Fruit fly (Drosophila melanogaster): ENCODE measurements around the gene CG13690.

CG13690 gene

DNA sequence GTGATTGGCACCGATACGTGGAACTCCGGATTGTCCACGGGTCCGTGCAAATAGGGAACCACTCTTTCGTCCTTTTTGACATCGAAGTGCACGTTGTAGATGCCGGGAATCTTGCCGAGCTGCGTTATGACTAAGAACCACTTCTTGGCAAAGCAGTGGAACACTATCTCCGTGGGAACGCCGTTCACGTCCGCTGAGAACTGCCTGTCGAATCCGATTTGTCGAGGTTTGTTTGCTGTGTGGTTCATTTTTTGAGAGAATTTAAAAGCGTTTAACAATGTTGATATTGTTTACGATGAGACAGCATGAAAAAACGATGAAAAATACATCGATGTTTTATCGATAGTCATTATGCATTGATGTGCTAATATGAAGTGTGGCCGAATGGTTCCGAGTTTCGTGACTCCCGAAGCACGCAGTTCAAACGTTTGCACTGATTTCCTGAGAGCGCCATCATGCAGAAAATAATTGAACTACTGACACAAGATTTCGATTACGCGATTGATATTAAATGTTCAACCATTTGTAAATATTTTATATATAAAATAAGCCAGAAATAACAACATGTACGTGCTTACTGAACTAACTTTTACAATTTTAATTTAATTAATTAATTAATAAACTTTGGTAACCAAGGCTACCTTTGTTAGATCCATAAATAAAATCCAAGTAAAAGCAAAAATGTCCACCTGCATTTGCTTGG lies 1.8 kb upstream of the CG13690 start, which contains the start of the genes CG11885 and CG13692 (continued):
- TF ChIP-seq N (GFP tag; optimal IDR thresholded peaks at IDR 0.05) = no peak
- no peak for TF ChIP-seq ey (GFP tag; optimal IDR thresholded peaks at IDR 0.05)
- TF ChIP-seq Dif (GFP tag; optimal IDR thresholded peaks at IDR 0.05; ENCODE audit: partially characterized antibody) = no peak
- no peak for TF ChIP-seq psq (GFP tag; optimal IDR thresholded peaks at IDR 0.05)
- no peak for TF ChIP-seq dmrt93B (GFP tag; optimal IDR thresholded peaks at IDR 0.05)

DNA sequence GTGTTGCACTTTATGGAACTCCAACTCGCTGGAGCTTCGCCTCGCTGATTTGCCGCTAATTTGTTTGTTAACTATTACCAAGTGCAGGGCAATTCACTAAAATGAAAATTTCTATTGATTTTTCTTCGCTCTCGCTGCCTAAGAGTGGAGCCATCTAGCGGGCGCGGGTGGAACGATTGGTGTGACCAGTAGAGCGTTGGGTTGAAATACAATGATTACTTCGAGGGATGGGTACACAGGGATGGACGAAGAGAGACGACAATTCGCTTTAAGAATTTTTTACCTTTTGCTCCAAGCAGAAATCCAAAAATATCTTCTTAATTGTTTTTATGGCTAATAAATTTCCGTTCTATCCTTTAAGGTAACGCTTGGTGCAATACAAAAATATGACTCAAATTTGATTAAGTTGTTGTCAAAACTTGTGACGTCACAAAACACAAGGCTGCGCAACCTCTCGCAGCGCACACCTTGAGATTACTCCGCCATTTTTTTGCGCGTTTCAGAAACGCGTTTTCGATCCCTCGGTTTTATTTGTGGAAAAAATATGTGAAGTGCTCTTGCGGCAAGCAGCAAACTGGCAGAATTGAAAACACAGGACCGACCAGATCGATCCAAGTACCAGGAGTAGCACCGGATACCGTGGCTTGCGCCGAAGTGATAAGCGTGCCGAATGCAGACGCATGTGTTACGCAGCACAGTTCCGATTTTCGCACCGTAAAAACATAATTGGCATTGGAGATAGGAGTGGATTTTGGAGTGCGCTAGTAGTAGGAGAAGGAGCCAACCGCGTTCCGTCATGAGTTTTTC lies 4.7 kb downstream of the CG13690 start, which contains the start of the genes AP-2alpha and ebi:
TSS of gene AP-2alpha (minus strand) at position 185 of the 807 bp plus-strand sequence.
TSS of gene ebi (plus strand) at position 475 of the 807 bp plus-strand sequence.
- TF ChIP-seq Vsx2 (GFP tag; optimal IDR thresholded peaks at IDR 0.05; ENCODE audit: partially characterized antibody) = no peak
- TF ChIP-seq rgr (GFP tag; optimal IDR thresholded peaks at IDR 0.05) = peak; percentile 83
- TF ChIP-seq foxo (GFP tag; optimal IDR thresholded peaks at IDR 0.05) = peak in 1 of 2 experiments; percentile 90
- no peak for TF ChIP-seq dl (GFP tag; optimal IDR thresholded peaks at IDR 0.05; ENCODE audit: insufficient read depth in 1 of 2, partially characterized antibody in 2 of 2)
- no peak for TF ChIP-seq Hnf4 (GFP tag; optimal IDR thresholded peaks at IDR 0.05)
- TF ChIP-seq dsf (GFP tag; optimal IDR thresholded peaks at IDR 0.05; ENCODE audit: borderline replicate concordance) = peak; percentile 69
- TF ChIP-seq Hr83 (GFP tag; optimal IDR thresholded peaks at IDR 0.05; ENCODE audit: poor library complexity, severe bottlenecking) = no peak
- TF ChIP-seq jim (GFP tag; optimal IDR thresholded peaks at IDR 0.05) = no peak
- peak; percentile 86 for TF ChIP-seq sv (GFP tag; optimal IDR thresholded peaks at IDR 0.05)
- peak; percentile 75 for TF ChIP-seq psq (GFP tag; optimal IDR thresholded peaks at IDR 0.05)
- peak; percentile 89 for TF ChIP-seq h (GFP tag; optimal IDR thresholded peaks at IDR 0.05)
- no peak for TF ChIP-seq Hr78 (GFP tag; optimal IDR thresholded peaks at IDR 0.05)
- no peak for TF ChIP-seq CrebA (GFP tag; optimal IDR thresholded peaks at IDR 0.05; ENCODE audit: borderline replicate concordance)
- TF ChIP-seq pan (optimal IDR thresholded peaks at IDR 0.05) = no peak
- TF ChIP-seq tai (GFP tag; optimal IDR thresholded peaks at IDR 0.05) = no peak
- TF ChIP-seq CG32264 (GFP tag; optimal IDR thresholded peaks at IDR 0.05) = peak; percentile 17
- TF ChIP-seq HLH106 (tag; optimal IDR thresholded peaks at IDR 0.05) = peak; percentile 88
- no peak for TF ChIP-seq usp (GFP tag; optimal IDR thresholded peaks at IDR 0.05)
- peak; percentile 71 for TF ChIP-seq Jra (GFP tag; optimal IDR thresholded peaks at IDR 0.05)
- TF ChIP-seq OdsH (GFP tag; optimal IDR thresholded peaks at IDR 0.05) = peak; percentile 82
- TF ChIP-seq brk (GFP tag; optimal IDR thresholded peaks at IDR 0.05) = no peak
- no peak for TF ChIP-seq Mio (GFP tag; optimal IDR thresholded peaks at IDR 0.05)
- peak; percentile 89 for TF ChIP-seq br (GFP tag; optimal IDR thresholded peaks at IDR 0.05)
- no peak for TF ChIP-seq lola (GFP tag; optimal IDR thresholded peaks at IDR 0.05)
- peak; percentile 97 for TF ChIP-seq woc (GFP tag; optimal IDR thresholded peaks at IDR 0.05)
- no peak for TF ChIP-seq sage (GFP tag; optimal IDR thresholded peaks at IDR 0.05)
- no peak for TF ChIP-seq N (GFP tag; optimal IDR thresholded peaks at IDR 0.05)
- no peak for TF ChIP-seq Dfd (GFP tag; optimal IDR thresholded peaks at IDR 0.05)
- peak; percentile 73 for TF ChIP-seq CG9705 (GFP tag; optimal IDR thresholded peaks at IDR 0.05)
- peak; percentile 81 for TF ChIP-seq dmrt93B (GFP tag; optimal IDR thresholded peaks at IDR 0.05)
- peak; percentile 94 for TF ChIP-seq fru (GFP tag; optimal IDR thresholded peaks at IDR 0.05)
- TF ChIP-seq Rel (GFP tag; optimal IDR thresholded peaks at IDR 0.05) = no peak
- TF ChIP-seq Rel (tag; optimal IDR thresholded peaks at IDR 0.05) = peak; percentile 60
- peak; percentile 89 for TF ChIP-seq ey (GFP tag; optimal IDR thresholded peaks at IDR 0.05)
- TF ChIP-seq Dif (GFP tag; optimal IDR thresholded peaks at IDR 0.05; ENCODE audit: partially characterized antibody) = no peak
- TF ChIP-seq Abd-B (GFP tag; optimal IDR thresholded peaks at IDR 0.05) = no peak
- TF ChIP-seq GATAd (GFP tag; optimal IDR thresholded peaks at IDR 0.05) = no peak
- TF ChIP-seq Sp1 (GFP tag; optimal IDR thresholded peaks at IDR 0.05) = peak; percentile 88
- no peak for TF ChIP-seq Myc (optimal IDR thresholded peaks at IDR 0.05)
